Worm (Caenorhabditis elegans): Measurements from ENCODE around the gene apc-2.

Gene apc-2

ce11 chrIII:8044187-8044586 is 36.2 kb upstream of the apc-2 start, which contains the start of gene K12H4.5:
Gene K12H4.5 (plus strand): TSS chrIII:8044487.
- TF ChIP-seq ets-7 (tag; optimal IDR thresholded peaks at IDR 0.05) (no peak), hmbx-1 (tag; optimal IDR thresholded peaks at IDR 0.05) (no peak), B0310.2 (tag; optimal IDR thresholded peaks at IDR 0.05) (no peak), sea-1 (GFP tag; conservative IDR thresholded peaks at IDR 0.05) (no peak), tbx-37 (GFP tag; conservative IDR thresholded peaks at IDR 0.05) (no peak), F13C5.2 (tag; optimal IDR thresholded peaks at IDR 0.05) (no peak), ceh-13 (GFP tag; optimal IDR thresholded peaks at IDR 0.05) (no peak)

ce11 chrIII:8044717-8045116 is 35.7 kb upstream of the apc-2 start, which contains the start of gene spcs-3:
Gene spcs-3 (plus strand): TSS chrIII:8045017.
- TF ChIP-seq scrt-1 (GFP tag; IDR thresholded peaks at IDR 0.05), result no peak
- no peak for TF ChIP-seq aly-1 (tag; optimal IDR thresholded peaks at IDR 0.05)
- no peak for TF ChIP-seq hmg-4 (GFP tag; optimal IDR thresholded peaks at IDR 0.05)
- no peak for TF ChIP-seq ceh-36 (tag; optimal IDR thresholded peaks at IDR 0.05)
- no peak for TF ChIP-seq ama-1 (optimal IDR thresholded peaks at IDR 0.05)
- no peak for TF ChIP-seq F13C5.2 (tag; optimal IDR thresholded peaks at IDR 0.05)
- TF ChIP-seq tra-4 (tag; optimal IDR thresholded peaks at IDR 0.05), result no peak
- TF ChIP-seq tbx-37 (GFP tag; conservative IDR thresholded peaks at IDR 0.05), result no peak
- no peak for TF ChIP-seq ceh-13 (GFP tag; optimal IDR thresholded peaks at IDR 0.05)
- TF ChIP-seq hmbx-1 (tag; optimal IDR thresholded peaks at IDR 0.05), result no peak
- TF ChIP-seq flt-1 (GFP tag; IDR thresholded peaks at IDR 0.05), result no peak

- TF ChIP-seq B0310.2 (tag; optimal IDR thresholded peaks at IDR 0.05) (no peak), aly-1 (tag; optimal IDR thresholded peaks at IDR 0.05) (no peak), hmbx-1 (tag; optimal IDR thresholded peaks at IDR 0.05) (no peak), tra-4 (tag; optimal IDR thresholded peaks at IDR 0.05) (no peak), tbx-11 (GFP tag; IDR thresholded peaks at IDR 0.05) (no peak), pes-1 (GFP tag; IDR thresholded peaks at IDR 0.05) (no peak), ama-1 (optimal IDR thresholded peaks at IDR 0.05) (no peak), ets-7 (tag; optimal IDR thresholded peaks at IDR 0.05) (no peak), ceh-13 (GFP tag; optimal IDR thresholded peaks at IDR 0.05) (no peak), F13C5.2 (tag; optimal IDR thresholded peaks at IDR 0.05) (no peak), ceh-36 (tag; optimal IDR thresholded peaks at IDR 0.05) (no peak), hmg-4 (GFP tag; optimal IDR thresholded peaks at IDR 0.05) (no peak), flt-1 (GFP tag; IDR thresholded peaks at IDR 0.05) (no peak), hnd-1 (tag; optimal IDR thresholded peaks at IDR 0.05) (no peak), scrt-1 (GFP tag; IDR thresholded peaks at IDR 0.05) (no peak), tbx-37 (GFP tag; conservative IDR thresholded peaks at IDR 0.05) (no peak), sea-1 (GFP tag; conservative IDR thresholded peaks at IDR 0.05) (no peak)
These were observed 34.7 kb upstream of the apc-2 start, which contains the start of gene K12H4.3 for ce11 chrIII:8045734-8046133. Gene K12H4.3 (plus strand): TSS chrIII:8046034.

- no peak for TF ChIP-seq scrt-1 (GFP tag; IDR thresholded peaks at IDR 0.05)
- no peak for TF ChIP-seq B0310.2 (tag; optimal IDR thresholded peaks at IDR 0.05)
- TF ChIP-seq hnd-1 (tag; optimal IDR thresholded peaks at IDR 0.05), result no peak
- TF ChIP-seq flt-1 (GFP tag; IDR thresholded peaks at IDR 0.05), result no peak
- TF ChIP-seq tbx-37 (GFP tag; conservative IDR thresholded peaks at IDR 0.05), result no peak
- no peak for TF ChIP-seq ets-7 (tag; optimal IDR thresholded peaks at IDR 0.05)
- TF ChIP-seq hmg-4 (GFP tag; optimal IDR thresholded peaks at IDR 0.05), result no peak
These were observed 33.0 kb upstream of the apc-2 start, which contains the start of gene K12H4.2 for ce11 chrIII:8047412-8047811. Gene K12H4.2 (plus strand): TSS chrIII:8047712.

- TF ChIP-seq ets-7 (tag; optimal IDR thresholded peaks at IDR 0.05) (no peak), tbx-37 (GFP tag; conservative IDR thresholded peaks at IDR 0.05) (no peak), ceh-13 (GFP tag; optimal IDR thresholded peaks at IDR 0.05) (no peak), aly-1 (tag; optimal IDR thresholded peaks at IDR 0.05) (no peak), ama-1 (optimal IDR thresholded peaks at IDR 0.05) (no peak)
These were observed 29.5 kb upstream of the apc-2 start, which contains the start of gene K12H4.7 for ce11 chrIII:8050944-8051343. Gene K12H4.7 (minus strand): TSS chrIII:8051081.

ce11 chrIII:8051838-8052237 is 28.6 kb upstream of the apc-2 start:
- TF ChIP-seq aly-1 (tag; optimal IDR thresholded peaks at IDR 0.05) (no peak), sea-1 (GFP tag; conservative IDR thresholded peaks at IDR 0.05) (no peak), pes-1 (GFP tag; IDR thresholded peaks at IDR 0.05) (no peak), ama-1 (optimal IDR thresholded peaks at IDR 0.05) (no peak), ets-7 (tag; optimal IDR thresholded peaks at IDR 0.05) (no peak), tbx-37 (GFP tag; conservative IDR thresholded peaks at IDR 0.05) (no peak), ceh-36 (tag; optimal IDR thresholded peaks at IDR 0.05) (no peak), ceh-13 (GFP tag; optimal IDR thresholded peaks at IDR 0.05) (no peak), B0310.2 (tag; optimal IDR thresholded peaks at IDR 0.05) (no peak), F13C5.2 (tag; optimal IDR thresholded peaks at IDR 0.05) (no peak), scrt-1 (GFP tag; IDR thresholded peaks at IDR 0.05) (no peak), hnd-1 (tag; optimal IDR thresholded peaks at IDR 0.05) (no peak)

- TF ChIP-seq hnd-1 (tag; optimal IDR thresholded peaks at IDR 0.05) (no peak), ets-7 (tag; optimal IDR thresholded peaks at IDR 0.05) (no peak), hmbx-1 (tag; optimal IDR thresholded peaks at IDR 0.05) (no peak), sea-1 (GFP tag; conservative IDR thresholded peaks at IDR 0.05) (no peak)
These were observed 19.3 kb upstream of the apc-2 start for ce11 chrIII:8061114-8061513.

ce11 chrIII:8063659-8064058 is 16.8 kb upstream of the apc-2 start:
- TF ChIP-seq aly-1 (tag; optimal IDR thresholded peaks at IDR 0.05), result no peak
- no peak for TF ChIP-seq tbx-37 (GFP tag; conservative IDR thresholded peaks at IDR 0.05)
- no peak for TF ChIP-seq hnd-1 (tag; optimal IDR thresholded peaks at IDR 0.05)
- no peak for TF ChIP-seq tra-4 (tag; optimal IDR thresholded peaks at IDR 0.05)
- no peak for TF ChIP-seq ama-1 (optimal IDR thresholded peaks at IDR 0.05)
- TF ChIP-seq tbx-11 (GFP tag; IDR thresholded peaks at IDR 0.05), result no peak
- TF ChIP-seq ceh-13 (GFP tag; optimal IDR thresholded peaks at IDR 0.05), result no peak
- TF ChIP-seq pes-1 (GFP tag; IDR thresholded peaks at IDR 0.05), result no peak
- no peak for TF ChIP-seq hmg-4 (GFP tag; optimal IDR thresholded peaks at IDR 0.05)
- no peak for TF ChIP-seq ceh-36 (tag; optimal IDR thresholded peaks at IDR 0.05)
